Worm (Caenorhabditis elegans) whole organism, L2 larva: ENCODE measurements around the gene osm-12.
A peak's percentile ranks its signal among the peaks of the same experiment; 100 is the strongest.

Source experiments
- C34F6.9 ChIP-seq: fragments of 150-350 bp; optimal IDR thresholded peaks from 2 replicates; lab custom pipeline; 2014; ENCODE audit warnings: missing biosample characterization, missing genetic modification characterization
- F13H6.1 ChIP-seq: sonication (generic microtip); optimal IDR thresholded peaks from 2 replicates; lab custom pipeline; 2016; ENCODE audit warnings: missing genetic modification characterization, missing compliant biosample characterization
- R02D3.7 ChIP-seq: fragments of 150-350 bp; optimal IDR thresholded peaks from 2 replicates; lab custom pipeline; 2014; ENCODE audit warnings: missing biosample characterization, missing genetic modification characterization
- Y55F3AM.14 ChIP-seq: fragments of 200-800 bp; sonication (Bioruptor generic); optimal IDR thresholded peaks from 2 replicates; lab custom pipeline; 2018; ENCODE audit warnings: mild to moderate bottlenecking, missing genetic modification characterization, missing compliant biosample characterization
- ZK546.5 ChIP-seq: sonication (generic microtip); optimal IDR thresholded peaks from 2 replicates; lab custom pipeline; 2017; ENCODE audit warnings: missing biosample characterization, missing genetic modification characterization
- ama-1 ChIP-seq: fragments of 150-350 bp; optimal IDR thresholded peaks from 2 replicates; lab custom pipeline; 2018; ENCODE audit warnings: inconsistent platforms
- blmp-1 ChIP-seq: sonication (generic microtip); optimal IDR thresholded peaks from 2 replicates; lab custom pipeline; 2017; ENCODE audit warnings: missing genetic modification characterization, mild to moderate bottlenecking, missing compliant biosample characterization, antibody characterized with exemption, moderate library complexity; ENCODE audit not compliant: insufficient read depth
- ceh-16 ChIP-seq: fragments of 150-350 bp; optimal IDR thresholded peaks from 2 replicates; lab custom pipeline; 2014; ENCODE audit warnings: missing biosample characterization, missing genetic modification characterization
- crh-2 ChIP-seq: sonication (generic microtip); optimal IDR thresholded peaks from 2 replicates; lab custom pipeline; 2017; ENCODE audit warnings: missing biosample characterization, missing genetic modification characterization
- egl-27 ChIP-seq: sonication (generic microtip); optimal IDR thresholded peaks from 3 replicates; lab custom pipeline; 2017; ENCODE audit warnings: missing biosample characterization, missing genetic modification reagents, missing genetic modification characterization
- elt-3 ChIP-seq: sonication (generic microtip); optimal IDR thresholded peaks from 2 replicates; lab custom pipeline; 2017; ENCODE audit warnings: missing biosample characterization, missing genetic modification characterization
- gmeb-1 ChIP-seq: fragments of 150-350 bp; optimal IDR thresholded peaks from 2 replicates; lab custom pipeline; 2014; ENCODE audit warnings: missing biosample characterization, missing genetic modification characterization
- lin-11 ChIP-seq: fragments of 150-350 bp; sonication (generic microtip); optimal IDR thresholded peaks from 2 replicates; lab custom pipeline; 2014; ENCODE audit warnings: missing biosample characterization, missing genetic modification characterization, inconsistent platforms, mixed read lengths
- lin-13 ChIP-seq: fragments of 150-350 bp; optimal IDR thresholded peaks from 2 replicates; lab custom pipeline; 2014; ENCODE audit warnings: missing biosample characterization, missing genetic modification reagents, missing genetic modification characterization
- lin-39 ChIP-seq: fragments of 150-350 bp; optimal IDR thresholded peaks from 2 replicates; lab custom pipeline; 2014; ENCODE audit warnings: missing biosample characterization, missing genetic modification reagents, missing genetic modification characterization
- lsy-2 ChIP-seq, 2 experiments: fragments of 150-350 bp in 1 of 2; sonication (generic microtip) in 1 of 2; optimal IDR thresholded peaks; 2 replicates each; lab custom pipeline; 2014 to 2017; ENCODE audit warnings: missing biosample characterization in 2 of 2, missing genetic modification characterization in 2 of 2
- mbf-1 ChIP-seq: sonication (generic microtip); optimal IDR thresholded peaks from 2 replicates; lab custom pipeline; 2017; ENCODE audit warnings: missing biosample characterization, missing genetic modification characterization
- mdl-1 ChIP-seq, 2 experiments: fragments of 150-350 bp in 1 of 2; sonication (generic microtip) in 1 of 2; optimal IDR thresholded peaks; 2 replicates each; lab custom pipeline; 2017; ENCODE audit warnings: missing biosample characterization in 2 of 2, missing genetic modification characterization in 2 of 2
- nhr-11 ChIP-seq: fragments of 150-350 bp; optimal IDR thresholded peaks from 2 replicates; lab custom pipeline; 2014; ENCODE audit warnings: missing biosample characterization, missing genetic modification characterization
- nhr-129 ChIP-seq: fragments of 150-350 bp; optimal IDR thresholded peaks from 2 replicates; lab custom pipeline; 2014; ENCODE audit warnings: missing biosample characterization, missing genetic modification characterization
- nhr-21 ChIP-seq: fragments of 150-350 bp; optimal IDR thresholded peaks from 2 replicates; lab custom pipeline; 2014; ENCODE audit warnings: missing biosample characterization, missing genetic modification characterization
- nhr-23 ChIP-seq: fragments of 150-350 bp; optimal IDR thresholded peaks from 2 replicates; lab custom pipeline; 2014; ENCODE audit warnings: missing biosample characterization, missing genetic modification reagents, missing genetic modification characterization
- nhr-237 ChIP-seq: fragments of 150-350 bp; optimal IDR thresholded peaks from 2 replicates; lab custom pipeline; 2014; ENCODE audit warnings: missing biosample characterization, missing genetic modification characterization
- nhr-25 ChIP-seq: fragments of 150-350 bp; sonication (generic microtip); optimal IDR thresholded peaks from 3 replicates; lab custom pipeline; 2014; ENCODE audit warnings: missing biosample characterization, missing genetic modification characterization
- nhr-6 ChIP-seq: fragments of 150-350 bp; optimal IDR thresholded peaks from 2 replicates; lab custom pipeline; 2014; ENCODE audit warnings: missing biosample characterization, missing genetic modification characterization
- nhr-77 ChIP-seq: fragments of 150-350 bp; optimal IDR thresholded peaks from 2 replicates; lab custom pipeline; 2014; ENCODE audit warnings: missing biosample characterization, missing genetic modification characterization
- sem-4 ChIP-seq: fragments of 150-350 bp; optimal IDR thresholded peaks from 2 replicates; lab custom pipeline; 2014; ENCODE audit warnings: missing biosample characterization, missing genetic modification reagents, missing genetic modification characterization
- sma-3 ChIP-seq: sonication (generic microtip); optimal IDR thresholded peaks from 2 replicates; lab custom pipeline; 2016; ENCODE audit warnings: missing genetic modification reagents, missing genetic modification characterization, missing compliant biosample characterization
- sma-9 ChIP-seq, 2 experiments: fragments of 150-350 bp in 1 of 2; sonication (generic microtip) in 1 of 2; optimal IDR thresholded peaks; 2 replicates each; lab custom pipeline; 2014 to 2016; ENCODE audit warnings: missing genetic modification characterization in 2 of 2, mild to moderate bottlenecking in 1 of 2, missing biosample characterization in 1 of 2, missing compliant biosample characterization in 1 of 2, missing genetic modification reagents in 1 of 2, moderate library complexity in 1 of 2
- snpc-4 ChIP-seq: fragments of 150-350 bp; optimal IDR thresholded peaks from 2 replicates; lab custom pipeline; 2014; ENCODE audit warnings: missing biosample characterization, missing genetic modification characterization
- unc-39 ChIP-seq: fragments of 150-350 bp; optimal IDR thresholded peaks from 2 replicates; lab custom pipeline; 2014; ENCODE audit warnings: missing biosample characterization, missing genetic modification characterization
- unc-55 ChIP-seq: fragments of 150-350 bp; sonication (generic microtip); optimal IDR thresholded peaks from 3 replicates; lab custom pipeline; 2014; ENCODE audit warnings: missing biosample characterization, missing genetic modification reagents, missing genetic modification characterization
- ztf-4 ChIP-seq: fragments of 150-350 bp; optimal IDR thresholded peaks from 2 replicates; lab custom pipeline; 2014; ENCODE audit warnings: missing biosample characterization, missing genetic modification characterization

Gene osm-12

ce11 chrIII:12233493-12233892 is 31.2 kb upstream of the osm-12 start:
- TF ChIP-seq unc-55 (GFP tag; lab: Kevin White, UChicago): no peak
- TF ChIP-seq elt-3 (tag; lab: Kevin White, UChicago): no peak
- TF ChIP-seq ztf-4 (tag; lab: Kevin White, UChicago): no peak
- TF ChIP-seq nhr-25 (tag; lab: Kevin White, UChicago): no peak
- no peak for TF ChIP-seq ZK546.5 (tag; lab: Kevin White, UChicago)
- TF ChIP-seq sem-4: no peak
- TF ChIP-seq ama-1 (lab: Kevin White, UChicago): no peak
- no peak for TF ChIP-seq egl-27 (tag; lab: Kevin White, UChicago)

ce11 chrIII:12231539-12231938 is 29.2 kb upstream of the osm-12 start:
- TF ChIP-seq gmeb-1 (no peak), nhr-25 (tag; lab: Kevin White, UChicago) (no peak), Y55F3AM.14 (GFP tag; lab: Kevin White, UChicago) (no peak), snpc-4 (tag; lab: Kevin White, UChicago) (no peak), blmp-1 (tag; lab: Kevin White, UChicago) (no peak), nhr-21 (tag; lab: Kevin White, UChicago) (no peak), lin-11 (no peak), R02D3.7 (tag; lab: Kevin White, UChicago) (no peak)

ce11 chrIII:12230195-12230594 is 27.9 kb upstream of the osm-12 start:
- TF ChIP-seq mbf-1 (no peak), nhr-11 (no peak), mdl-1 (tag; optimal IDR thresholded peaks at IDR 0.05; lab: Kevin White, UChicago) (no peak), nhr-23 (no peak), egl-27 (tag; lab: Kevin White, UChicago) (no peak), ztf-4 (tag; lab: Kevin White, UChicago) (no peak), nhr-129 (tag; lab: Kevin White, UChicago) (no peak), sma-9 (GFP tag; optimal IDR thresholded peaks at IDR 0.05; lab: Kevin White, UChicago) (no peak), sma-9 (tag; optimal IDR thresholded peaks at IDR 0.05; lab: Kevin White, UChicago) (no peak)

- TF ChIP-seq lin-13 (GFP tag; lab: Kevin White, UChicago) (no peak), unc-39 (tag; lab: Kevin White, UChicago) (no peak), lsy-2 (tag; optimal IDR thresholded peaks at IDR 0.05; lab: Kevin White, UChicago) (no peak), lin-39 (tag; lab: Kevin White, UChicago) (no peak), nhr-129 (tag; lab: Kevin White, UChicago) (no peak), nhr-6 (tag; lab: Kevin White, UChicago) (no peak), nhr-77 (tag; lab: Kevin White, UChicago) (no peak)
- TF ChIP-seq, all 48 proteins: peak for 0
Observed at ce11 chrIII:12227935-12228334, 25.6 kb upstream of the osm-12 start.

ce11 chrIII:12226089-12226682 is 23.8 kb upstream of the osm-12 start, which contains the start of the genes Y75B8A.18 and Y75B8A.19:
Gene Y75B8A.18, minus strand, starts transcription at chrIII:12226230.
Gene Y75B8A.19, plus strand, starts transcription at chrIII:12226632.
- peak; percentile 22 for TF ChIP-seq F13H6.1 (tag; lab: Kevin White, UChicago)
- TF ChIP-seq crh-2 (tag; lab: Kevin White, UChicago): peak; percentile 62
- TF ChIP-seq nhr-25 (tag; lab: Kevin White, UChicago): peak; percentile 47
- peak; percentile 32 for TF ChIP-seq sma-3 (GFP tag; lab: Kevin White, UChicago)
- peak; percentile 75 for TF ChIP-seq unc-55 (GFP tag; lab: Kevin White, UChicago)
- TF ChIP-seq lsy-2 (tag; optimal IDR thresholded peaks at IDR 0.05; lab: Kevin White, UChicago): peak; percentile 22 to 82
- TF ChIP-seq ztf-4 (tag; lab: Kevin White, UChicago): no peak
- peak; percentile 19 for TF ChIP-seq snpc-4 (tag; lab: Kevin White, UChicago)
- TF ChIP-seq C34F6.9 (tag; lab: Kevin White, UChicago): peak; percentile 71
- no peak for TF ChIP-seq Y55F3AM.14 (GFP tag; lab: Kevin White, UChicago)
- TF ChIP-seq nhr-237: no peak
- peak; percentile 36 for TF ChIP-seq nhr-129 (tag; lab: Kevin White, UChicago)
- no peak for TF ChIP-seq ceh-16 (tag; lab: Kevin White, UChicago)
- peak; percentile 52 for TF ChIP-seq lin-11
- TF ChIP-seq lin-13 (GFP tag; lab: Kevin White, UChicago): peak; percentile 40
- TF ChIP-seq gmeb-1: peak; percentile 91
- TF ChIP-seq ama-1 (lab: Kevin White, UChicago): no peak
